Worm (Caenorhabditis elegans) whole organism, midembryonic: Measurements from ENCODE around the gene srt-23.

Experiments used
- T22C8.4 ChIP-seq: fragments of 200-800 bp; sonication (Bioruptor generic); IDR thresholded peaks from 2 replicates; pipeline ENCODE4 v1.3.6; 2022; ENCODE audit warnings: missing genetic modification characterization, missing compliant biosample characterization
- cog-1 ChIP-seq: sonication (generic microtip); optimal IDR thresholded peaks from 2 replicates; lab custom pipeline; 2016; ENCODE audit warnings: missing genetic modification characterization, missing compliant biosample characterization
- flt-1 ChIP-seq: fragments of 200-800 bp; sonication (Bioruptor generic); IDR thresholded peaks from 2 replicates; pipeline ENCODE4 v1.3.6; 2022; ENCODE audit warnings: missing genetic modification characterization, missing compliant biosample characterization
- klf-2 ChIP-seq: fragments of 200-800 bp; sonication (Bioruptor generic); conservative IDR thresholded peaks from 2 replicates; pipeline ENCODE4 v1.3.6; 2022; ENCODE audit warnings: missing genetic modification reagents, missing genetic modification characterization, missing compliant biosample characterization
- med-1 ChIP-seq: sonication (generic microtip); optimal IDR thresholded peaks from 2 replicates; lab custom pipeline; 2017; ENCODE audit warnings: missing genetic modification characterization, mild to moderate bottlenecking, missing compliant biosample characterization, antibody characterized with exemption, missing genetic modification reagents; ENCODE audit not compliant: insufficient read depth
- ref-1 ChIP-seq: fragments of 200-800 bp; sonication (Bioruptor generic); conservative IDR thresholded peaks from 2 replicates; pipeline ENCODE4 v1.3.6; 2022; ENCODE audit warnings: missing genetic modification reagents, missing genetic modification characterization, missing compliant biosample characterization
- tab-1 ChIP-seq: fragments of 200-800 bp; sonication (Bioruptor generic); IDR thresholded peaks from 2 replicates; pipeline ENCODE4 v1.3.6; 2022; ENCODE audit warnings: missing genetic modification characterization, missing compliant biosample characterization
- ztf-23 ChIP-seq: fragments of 200-800 bp; sonication (Bioruptor generic); IDR thresholded peaks from 2 replicates; pipeline ENCODE4 v1.3.6; 2022; ENCODE audit warnings: missing genetic modification reagents, missing genetic modification characterization, missing compliant biosample characterization
- ztf-29 ChIP-seq: fragments of 200-800 bp; sonication (Bioruptor generic); IDR thresholded peaks from 2 replicates; pipeline ENCODE4 v1.3.6; 2022; ENCODE audit warnings: missing genetic modification reagents, missing genetic modification characterization, missing compliant biosample characterization

srt-23 gene

ce11 chrIV:795383-795872 is 38.9 kb downstream of the srt-23 start, which contains the start of gene skr-18:
Gene skr-18, minus strand, starts transcription at chrIV:795433.
- no peak for TF ChIP-seq med-1 (GFP tag; lab: Kevin White, UChicago)
- no peak for TF ChIP-seq klf-2
- TF ChIP-seq cog-1: no peak
- TF ChIP-seq flt-1: no peak
- no peak for TF ChIP-seq ztf-23 (GFP tag; lab: Robert Waterston, UW)

ce11 chrIV:796521-797073 is 40.1 kb downstream of the srt-23 start, which contains the start of the genes F56B3.11 and ech-5:
Gene F56B3.11, minus strand, starts transcription at chrIV:796571.
Gene ech-5, plus strand, starts transcription at chrIV:797023.
- no peak for TF ChIP-seq T22C8.4 (GFP tag; lab: Robert Waterston, UW)
- no peak for TF ChIP-seq med-1 (GFP tag; lab: Kevin White, UChicago)
- TF ChIP-seq tab-1 (GFP tag; lab: Robert Waterston, UW): no peak
- no peak; the same call in 1 of the 2 replicates for TF ChIP-seq ztf-29 (GFP tag; lab: Robert Waterston, UW)
- peak; percentile 87 for TF ChIP-seq cog-1
- no peak for TF ChIP-seq ref-1 (GFP tag; lab: Robert Waterston, UW)
- peak; percentile 81 for TF ChIP-seq klf-2
- peak; percentile 44; the same call in 1 of the 2 replicates for TF ChIP-seq flt-1
- peak; percentile 79 for TF ChIP-seq ztf-23 (GFP tag; lab: Robert Waterston, UW)

- TF ChIP-seq ref-1 (GFP tag; lab: Robert Waterston, UW) (no peak), med-1 (GFP tag; lab: Kevin White, UChicago) (no peak), ztf-29 (GFP tag; lab: Robert Waterston, UW) (no peak), cog-1 (no peak), T22C8.4 (GFP tag; lab: Robert Waterston, UW) (no peak), flt-1 (no peak), ztf-23 (GFP tag; lab: Robert Waterston, UW) (no peak), klf-2 (no peak), tab-1 (GFP tag; lab: Robert Waterston, UW) (no peak)
Observed at ce11 chrIV:800518-800917, 44.0 kb downstream of the srt-23 start, which contains the start of gene mrpl-46. Gene mrpl-46, plus strand, starts transcription at chrIV:800818.

ce11 chrIV:801162-801561 is 44.6 kb downstream of the srt-23 start:
- TF ChIP-seq ztf-23 (GFP tag; lab: Robert Waterston, UW) (no peak), flt-1 (no peak), tab-1 (GFP tag; lab: Robert Waterston, UW) (no peak), T22C8.4 (GFP tag; lab: Robert Waterston, UW) (no peak), klf-2 (no peak), ztf-29 (GFP tag; lab: Robert Waterston, UW) (no peak), cog-1 (no peak), ref-1 (GFP tag; lab: Robert Waterston, UW) (no peak), med-1 (GFP tag; lab: Kevin White, UChicago) (no peak)

- TF ChIP-seq ref-1 (GFP tag; lab: Robert Waterston, UW): no peak
- TF ChIP-seq cog-1: no peak
- no peak for TF ChIP-seq ztf-23 (GFP tag; lab: Robert Waterston, UW)
- no peak for TF ChIP-seq med-1 (GFP tag; lab: Kevin White, UChicago)
Observed at ce11 chrIV:804802-805201, 48.3 kb downstream of the srt-23 start, which contains the start of gene Y55F3BL.4. Gene Y55F3BL.4, plus strand, starts transcription at chrIV:805102.

ce11 chrIV:805693-806092 is 49.2 kb downstream of the srt-23 start:
- no peak for TF ChIP-seq ztf-29 (GFP tag; lab: Robert Waterston, UW)
- TF ChIP-seq med-1 (GFP tag; lab: Kevin White, UChicago): no peak
- TF ChIP-seq ref-1 (GFP tag; lab: Robert Waterston, UW): no peak
- peak; percentile 59 for TF ChIP-seq T22C8.4 (GFP tag; lab: Robert Waterston, UW)

- TF ChIP-seq tab-1 (GFP tag; lab: Robert Waterston, UW) (no peak), ztf-29 (GFP tag; lab: Robert Waterston, UW) (no peak), cog-1 (no peak), T22C8.4 (GFP tag; lab: Robert Waterston, UW) (no peak), ztf-23 (GFP tag; lab: Robert Waterston, UW) (no peak)
Observed at ce11 chrIV:807027-807516, 50.6 kb downstream of the srt-23 start, which contains the start of gene Y55F3BL.6. Gene Y55F3BL.6, minus strand, starts transcription at chrIV:807077.
